Worm (Caenorhabditis elegans): ENCODE data around the gene srd-5.

DNA sequence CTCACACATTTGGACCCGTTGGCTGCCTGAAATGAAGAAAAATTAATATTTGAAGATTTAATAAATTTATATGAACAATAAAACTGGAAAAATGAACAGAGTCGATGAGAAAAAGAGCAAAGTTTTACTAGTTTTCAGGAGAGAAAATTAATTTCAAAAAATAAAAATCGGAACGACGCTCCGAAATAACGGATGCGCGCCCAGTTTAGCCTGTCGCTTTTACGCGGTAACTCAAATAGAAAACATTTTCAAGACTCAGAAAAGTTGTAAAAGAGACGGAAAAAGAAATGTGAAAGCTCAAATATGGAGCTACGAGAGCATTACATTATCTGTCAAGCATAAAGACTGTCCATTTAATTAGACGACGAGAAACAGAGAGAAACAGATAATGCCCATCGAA is 29.1 kb upstream of the srd-5 start, which contains the start of the genes C55C3.73 and perm-5:
- no peak for TF ChIP-seq C08G9.2 (tag; optimal IDR thresholded peaks at IDR 0.05)
- no peak for TF ChIP-seq dmd-4 (tag; optimal IDR thresholded peaks at IDR 0.05; ENCODE audit: borderline replicate concordance)
- TF ChIP-seq tbx-2 (tag; optimal IDR thresholded peaks at IDR 0.05) = no peak
- TF ChIP-seq ama-1 (optimal IDR thresholded peaks at IDR 0.05) = no peak
- TF ChIP-seq ceh-14 (tag; optimal IDR thresholded peaks at IDR 0.05) = no peak
- no peak for TF ChIP-seq ets-4 (tag; optimal IDR thresholded peaks at IDR 0.05)
- no peak for TF ChIP-seq nhr-11 (tag; optimal IDR thresholded peaks at IDR 0.05)

Measured in whole organism, late embryonic.